Fruit fly (Drosophila melanogaster) S2 (cell line): ENCODE data around the gene CG42780.

Experiments used
- CG8478 ChIP-seq: fragments of >200 bp; optimal IDR thresholded peaks from 2 replicates; lab custom pipeline; 2018
- CTCF ChIP-seq, 2 experiments: fragments of >200 bp; optimal IDR thresholded peaks; 2 replicates each; lab custom pipeline; 2018

dm6 chrX:7320455-7321224 lies 11.4 kb downstream of the CG42780 start:
- peak in 1 of 2 experiments; percentile 41 for TF ChIP-seq CTCF (optimal IDR thresholded peaks at IDR 0.05; lab: Kevin White, UChicago)
- TF ChIP-seq CG8478 (lab: Kevin White, UChicago): no peak
